Worm (Caenorhabditis elegans) whole organism, late embryonic: Measurements from ENCODE around the gene F17E9.2.

Experiments
- ceh-48 ChIP-seq: sonication (generic microtip); optimal IDR thresholded peaks from 2 replicates; lab custom pipeline; 2016; ENCODE audit warnings: missing genetic modification characterization, inconsistent platforms, missing compliant biosample characterization
- dve-1 ChIP-seq: sonication (generic microtip); optimal IDR thresholded peaks from 2 replicates; lab custom pipeline; 2017; ENCODE audit warnings: antibody characterized with exemption, mild to moderate bottlenecking, missing genetic modification characterization, missing compliant biosample characterization
- elt-2 ChIP-seq: sonication (generic microtip); optimal IDR thresholded peaks from 2 replicates; lab custom pipeline; 2016; ENCODE audit warnings: missing genetic modification reagents, missing genetic modification characterization, missing compliant biosample characterization
- fkh-10 ChIP-seq: fragments of 150-350 bp; optimal IDR thresholded peaks from 2 replicates; lab custom pipeline; 2014; ENCODE audit warnings: missing biosample characterization, missing genetic modification reagents, missing genetic modification characterization
- fkh-6 ChIP-seq: sonication (generic microtip); optimal IDR thresholded peaks from 2 replicates; lab custom pipeline; 2016; ENCODE audit warnings: missing genetic modification characterization, missing compliant biosample characterization
- hlh-13 ChIP-seq: fragments of 200-800 bp; sonication (Bioruptor generic); optimal IDR thresholded peaks from 2 replicates; lab custom pipeline; 2018; ENCODE audit warnings: mild to moderate bottlenecking, missing genetic modification characterization, missing compliant biosample characterization
- lim-6 ChIP-seq: sonication (generic microtip); optimal IDR thresholded peaks from 2 replicates; lab custom pipeline; 2016; ENCODE audit warnings: missing genetic modification characterization, missing compliant biosample characterization
- lin-11 ChIP-seq: fragments of 200-800 bp; sonication (Bioruptor generic); optimal IDR thresholded peaks from 2 replicates; lab custom pipeline; 2018; ENCODE audit warnings: mild to moderate bottlenecking, missing genetic modification characterization, missing compliant biosample characterization
- pax-1 ChIP-seq: fragments of 150-350 bp; optimal IDR thresholded peaks from 2 replicates; lab custom pipeline; 2014; ENCODE audit warnings: missing biosample characterization, missing genetic modification characterization
- pha-4 ChIP-seq: fragments of 150-350 bp; optimal IDR thresholded peaks from 2 replicates; lab custom pipeline; 2018; ENCODE audit warnings: missing biosample characterization, missing genetic modification reagents, missing genetic modification characterization
- ttx-3 ChIP-seq: sonication (generic microtip); optimal IDR thresholded peaks from 2 replicates; lab custom pipeline; 2016; ENCODE audit warnings: missing genetic modification reagents, missing genetic modification characterization, missing compliant biosample characterization

DNA sequence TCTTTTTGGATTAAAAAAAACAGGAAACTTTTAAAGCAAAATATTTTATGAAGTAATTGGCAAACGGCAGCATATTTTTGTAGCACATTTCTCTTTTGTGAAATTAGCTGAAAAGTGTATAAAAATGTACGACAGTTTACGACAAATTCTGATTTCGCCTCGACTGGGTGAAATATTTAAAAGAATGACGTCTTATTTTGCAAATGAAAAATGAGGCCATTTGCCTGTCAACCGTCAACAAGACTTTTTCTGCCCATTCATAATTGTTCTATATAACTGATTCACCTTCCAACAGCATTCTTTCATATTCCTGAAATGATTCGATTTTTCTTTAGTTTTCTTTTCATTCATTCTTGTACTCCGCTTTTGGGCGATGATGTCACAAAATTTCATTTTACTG lies at the start of gene F17E9.2, which contains the start of gene col-116:
- no peak for TF ChIP-seq fkh-10
- TF ChIP-seq ttx-3 (tag; lab: Kevin White, UChicago) = no peak
- no peak for TF ChIP-seq hlh-13 (GFP tag; lab: Kevin White, UChicago)
- no peak for TF ChIP-seq pax-1 (tag; lab: Kevin White, UChicago)
- TF ChIP-seq ceh-48 (tag; lab: Kevin White, UChicago) = no peak
- no peak for TF ChIP-seq pha-4 (tag; lab: Kevin White, UChicago)
- no peak for TF ChIP-seq fkh-6
- no peak for TF ChIP-seq dve-1 (tag; lab: Kevin White, UChicago)
- no peak for TF ChIP-seq lim-6 (tag; lab: Kevin White, UChicago)
- no peak for TF ChIP-seq lin-11 (tag; lab: Kevin White, UChicago)
- no peak for TF ChIP-seq elt-2 (tag; lab: Kevin White, UChicago)
